Worm (Caenorhabditis elegans): ENCODE measurements around the gene rict-1.

ce11 chrII:13116710-13117109, at the start of gene rict-1:
- no peak for TF ChIP-seq sox-4 (tag; optimal IDR thresholded peaks at IDR 0.05)
- no peak for TF ChIP-seq ceh-2 (tag; optimal IDR thresholded peaks at IDR 0.05)
- no peak for TF ChIP-seq ceh-22 (tag; optimal IDR thresholded peaks at IDR 0.05)
- no peak for TF ChIP-seq ceh-9 (tag; optimal IDR thresholded peaks at IDR 0.05)
- no peak for TF ChIP-seq pha-4 (tag; optimal IDR thresholded peaks at IDR 0.05)
- TF ChIP-seq tbx-7 (tag; optimal IDR thresholded peaks at IDR 0.05): no peak
- no peak for TF ChIP-seq rnt-1 (tag; optimal IDR thresholded peaks at IDR 0.05)
- TF ChIP-seq fkh-10 (GFP tag; optimal IDR thresholded peaks at IDR 0.05): no peak
- no peak for TF ChIP-seq ama-1 (optimal IDR thresholded peaks at IDR 0.05)
- no peak for TF ChIP-seq nfya-1 (tag; optimal IDR thresholded peaks at IDR 0.05)
- TF ChIP-seq nhr-11 (tag; optimal IDR thresholded peaks at IDR 0.05): no peak
- TF ChIP-seq dmd-4 (tag; optimal IDR thresholded peaks at IDR 0.05; ENCODE audit: borderline replicate concordance): no peak
- TF ChIP-seq mec-3 (tag; optimal IDR thresholded peaks at IDR 0.05; ENCODE audit: borderline replicate concordance): no peak

Measured in whole organism, late embryonic.